Worm (Caenorhabditis elegans): Measurements from ENCODE around the gene glb-30.

ce11 chrIII:1705331-1705730, 36.9 kb upstream of the glb-30 start:
- no peak for TF ChIP-seq ama-1 (optimal IDR thresholded peaks at IDR 0.05)
- TF ChIP-seq tbx-2 (tag; optimal IDR thresholded peaks at IDR 0.05) = no peak
- no peak for TF ChIP-seq ceh-18 (tag; optimal IDR thresholded peaks at IDR 0.05)
- no peak for TF ChIP-seq ceh-9 (tag; optimal IDR thresholded peaks at IDR 0.05)
- no peak for TF ChIP-seq unc-55 (GFP tag; optimal IDR thresholded peaks at IDR 0.05)
- no peak for TF ChIP-seq hlh-30 (tag; optimal IDR thresholded peaks at IDR 0.05; ENCODE audit: insufficient read depth)
- no peak for TF ChIP-seq dmd-4 (tag; optimal IDR thresholded peaks at IDR 0.05; ENCODE audit: borderline replicate concordance)
- no peak for TF ChIP-seq elt-4 (tag; optimal IDR thresholded peaks at IDR 0.05)
- no peak for TF ChIP-seq pha-4 (tag; optimal IDR thresholded peaks at IDR 0.05)
